Worm (Caenorhabditis elegans) whole organism, L4 larva: ENCODE data around the gene dhcr-24.
A peak's percentile ranks its signal among the peaks of the same experiment; 100 is the strongest.

ENCODE experiments used
- F49E8.2 ChIP-seq: sonication (generic microtip); optimal IDR thresholded peaks from 2 replicates; lab custom pipeline; 2016; ENCODE audit warnings: missing compliant biosample characterization, mild to moderate bottlenecking, missing genetic modification characterization, borderline replicate concordance
- R02D3.7 ChIP-seq: fragments of 150-350 bp; sonication (generic microtip); optimal IDR thresholded peaks from 3 replicates; lab custom pipeline; 2014; ENCODE audit warnings: missing biosample characterization, missing genetic modification characterization
- T26A8.4 ChIP-seq: fragments of 200-800 bp; sonication (Bioruptor generic); IDR thresholded peaks from 2 replicates; pipeline ENCODE4 v1.3.6; 2022; ENCODE audit warnings: missing genetic modification characterization, missing compliant biosample characterization
- Y48G9A.11 ChIP-seq: fragments of 200-800 bp; sonication (Bioruptor generic); IDR thresholded peaks from 2 replicates; pipeline ENCODE4 v1.3.6; 2022; ENCODE audit warnings: missing genetic modification reagents, missing genetic modification characterization, missing compliant biosample characterization
- aha-1 ChIP-seq: fragments of 150-350 bp; peaks from one replicate; lab custom pipeline; 2014; ENCODE audit warnings: missing biosample characterization, missing genetic modification characterization
- aly-2 ChIP-seq: sonication (generic microtip); optimal IDR thresholded peaks from 2 replicates; lab custom pipeline; 2018; ENCODE audit warnings: missing biosample characterization, missing genetic modification characterization
- ama-1 ChIP-seq: fragments of 150-350 bp; optimal IDR thresholded peaks from 2 replicates; lab custom pipeline; 2014; ENCODE audit warnings: inconsistent platforms, mixed read lengths
- attf-4 ChIP-seq: sonication (generic microtip); optimal IDR thresholded peaks from 3 replicates; lab custom pipeline; 2017; ENCODE audit warnings: missing biosample characterization, missing genetic modification characterization
- ceh-20 ChIP-seq: fragments of 200-800 bp; sonication (Bioruptor generic); IDR thresholded peaks from 2 replicates; pipeline ENCODE4 v1.3.6; 2022; ENCODE audit warnings: missing genetic modification reagents, missing genetic modification characterization, missing compliant biosample characterization
- ceh-28 ChIP-seq: fragments of 150-350 bp; optimal IDR thresholded peaks from 2 replicates; lab custom pipeline; 2014; ENCODE audit warnings: missing biosample characterization, missing genetic modification reagents, missing genetic modification characterization
- ceh-32 ChIP-seq: sonication (generic microtip); optimal IDR thresholded peaks from 2 replicates; lab custom pipeline; 2016; ENCODE audit warnings: mild to moderate bottlenecking, missing genetic modification characterization, missing compliant biosample characterization; ENCODE audit not compliant: poor library complexity
- ceh-44 ChIP-seq: fragments of 200-800 bp; sonication (Bioruptor generic); IDR thresholded peaks from 2 replicates; pipeline ENCODE4 v1.3.6; 2022; ENCODE audit warnings: missing genetic modification reagents, missing genetic modification characterization, missing compliant biosample characterization
- ceh-62 ChIP-seq: sonication (generic microtip); optimal IDR thresholded peaks from 2 replicates; lab custom pipeline; 2017; ENCODE audit warnings: missing biosample characterization, missing genetic modification characterization
- daf-16 ChIP-seq, 3 experiments: sonication (generic microtip); optimal IDR thresholded peaks; 2 replicates each; lab custom pipeline; 2016 to 2017; ENCODE audit warnings: missing genetic modification characterization in 3 of 3, missing genetic modification reagents in 3 of 3, mild to moderate bottlenecking in 2 of 3, missing compliant biosample characterization in 2 of 3, missing biosample characterization in 1 of 3, moderate library complexity in 1 of 3
- daf-8 ChIP-seq: fragments of 200-800 bp; sonication (Bioruptor generic); IDR thresholded peaks from 2 replicates; pipeline ENCODE4 v1.3.6; 2022; ENCODE audit warnings: missing genetic modification characterization, missing compliant biosample characterization
- dmd-6 ChIP-seq: fragments of 200-800 bp; sonication (Bioruptor generic); IDR thresholded peaks from 2 replicates; pipeline ENCODE4 v1.3.6; 2022; ENCODE audit warnings: missing genetic modification reagents, missing genetic modification characterization, missing compliant biosample characterization
- dmd-8 ChIP-seq: fragments of 200-800 bp; sonication (Bioruptor generic); IDR thresholded peaks from 2 replicates; pipeline ENCODE4 v1.3.6; 2022; ENCODE audit warnings: missing genetic modification characterization, missing compliant biosample characterization
- dmd-9 ChIP-seq: fragments of 200-800 bp; sonication (Bioruptor generic); IDR thresholded peaks from 2 replicates; pipeline ENCODE4 v1.3.6; 2022; ENCODE audit warnings: missing genetic modification reagents, missing genetic modification characterization, missing compliant biosample characterization
- dve-1 ChIP-seq: sonication (generic microtip); optimal IDR thresholded peaks from 2 replicates; lab custom pipeline; 2017; ENCODE audit warnings: antibody characterized with exemption, mild to moderate bottlenecking, missing genetic modification characterization, missing compliant biosample characterization; ENCODE audit not compliant: insufficient read depth
- hlh-11 ChIP-seq: fragments of 200-800 bp; sonication (Bioruptor generic); optimal IDR thresholded peaks from 2 replicates; lab custom pipeline; 2018; ENCODE audit warnings: mild to moderate bottlenecking, missing genetic modification characterization, missing compliant biosample characterization
- hlh-30 ChIP-seq: sonication (generic microtip); optimal IDR thresholded peaks from 2 replicates; lab custom pipeline; 2017; ENCODE audit warnings: antibody characterized with exemption, mild to moderate bottlenecking, missing genetic modification characterization, missing compliant biosample characterization; ENCODE audit not compliant: insufficient read depth
- lim-7 ChIP-seq: fragments of 200-800 bp; sonication (Bioruptor generic); IDR thresholded peaks from 2 replicates; pipeline ENCODE4 v1.3.6; 2022; ENCODE audit warnings: missing genetic modification characterization, missing compliant biosample characterization
- lin-13 ChIP-seq: fragments of 150-350 bp; optimal IDR thresholded peaks from 2 replicates; lab custom pipeline; 2014; ENCODE audit warnings: missing biosample characterization, missing genetic modification reagents, missing genetic modification characterization
- lin-15B ChIP-seq: fragments of 150-350 bp; sonication (generic microtip); optimal IDR thresholded peaks from 3 replicates; lab custom pipeline; 2014; ENCODE audit warnings: missing biosample characterization, missing genetic modification characterization
- lin-29 ChIP-seq: fragments of 200-800 bp; sonication (Bioruptor generic); IDR thresholded peaks from 2 replicates; pipeline ENCODE4 v1.3.6; 2022; ENCODE audit warnings: missing genetic modification reagents, missing genetic modification characterization, missing compliant biosample characterization
- lsy-2 ChIP-seq, 2 experiments: fragments of 150-350 bp in 1 of 2; sonication (generic microtip) in 1 of 2; optimal IDR thresholded peaks; 2 replicates each; lab custom pipeline; 2014 to 2017; ENCODE audit warnings: missing biosample characterization in 2 of 2, missing genetic modification characterization in 2 of 2
- mdt-29 ChIP-seq: fragments of 200-800 bp; sonication (Bioruptor generic); IDR thresholded peaks from 2 replicates; pipeline ENCODE4 v1.3.6; 2022; ENCODE audit warnings: missing genetic modification reagents, missing genetic modification characterization, missing compliant biosample characterization
- mes-2 ChIP-seq: sonication (generic microtip); optimal IDR thresholded peaks from 2 replicates; lab custom pipeline; 2016; ENCODE audit warnings: missing genotype, mild to moderate bottlenecking, missing genetic modification characterization, missing compliant biosample characterization; ENCODE audit not compliant: poor library complexity, severe bottlenecking
- mxl-3 ChIP-seq: fragments of 200-800 bp; sonication (Bioruptor generic); optimal IDR thresholded peaks from 2 replicates; lab custom pipeline; 2018; ENCODE audit warnings: mild to moderate bottlenecking, missing genetic modification characterization, missing compliant biosample characterization
- nhr-10 ChIP-seq: fragments of 150-350 bp; optimal IDR thresholded peaks from 2 replicates; lab custom pipeline; 2014; ENCODE audit warnings: missing biosample characterization, missing genetic modification characterization
- nhr-11 ChIP-seq: fragments of 150-350 bp; optimal IDR thresholded peaks from 2 replicates; lab custom pipeline; 2014; ENCODE audit warnings: missing biosample characterization, missing genetic modification characterization
- nhr-42 ChIP-seq: fragments of 200-800 bp; sonication (Bioruptor generic); IDR thresholded peaks from 2 replicates; pipeline ENCODE4 v1.3.6; 2022; ENCODE audit warnings: missing genetic modification characterization, missing compliant biosample characterization
- nhr-6 ChIP-seq: fragments of 150-350 bp; optimal IDR thresholded peaks from 2 replicates; lab custom pipeline; 2014; ENCODE audit warnings: missing biosample characterization, missing genetic modification characterization
- nhr-77 ChIP-seq: fragments of 150-350 bp; optimal IDR thresholded peaks from 2 replicates; lab custom pipeline; 2014; ENCODE audit warnings: missing biosample characterization, missing genetic modification characterization
- pha-4 ChIP-seq, 2 experiments: fragments of 150-350 bp in 1 of 2; fragments of 200-800 bp in 1 of 2; sonication (Bioruptor generic) in 1 of 2; IDR thresholded peaks in 1 of 2; optimal IDR thresholded peaks in 1 of 2; 2 replicates each; pipeline versions ENCODE4 v1.3.6 to Lab custom; 2014 to 2022; ENCODE audit warnings: missing genetic modification characterization in 2 of 2, missing genetic modification reagents in 2 of 2, missing biosample characterization in 1 of 2, missing compliant biosample characterization in 1 of 2
- php-3 ChIP-seq: fragments of 200-800 bp; sonication (Bioruptor generic); IDR thresholded peaks from 2 replicates; pipeline ENCODE4 v1.3.6; 2022; ENCODE audit warnings: missing genetic modification reagents, missing genetic modification characterization, missing compliant biosample characterization
- pqm-1 ChIP-seq: sonication (generic microtip); optimal IDR thresholded peaks from 2 replicates; lab custom pipeline; 2017; ENCODE audit warnings: missing biosample characterization, missing genetic modification characterization
- saeg-2 ChIP-seq: fragments of 200-800 bp; sonication (Bioruptor generic); IDR thresholded peaks from 2 replicates; pipeline ENCODE4 v1.3.6; 2022; ENCODE audit warnings: missing genetic modification reagents, missing genetic modification characterization, missing compliant biosample characterization
- sdz-12 ChIP-seq: fragments of 200-800 bp; sonication (Bioruptor generic); optimal IDR thresholded peaks from 2 replicates; lab custom pipeline; 2018; ENCODE audit warnings: mild to moderate bottlenecking, missing genetic modification characterization, missing compliant biosample characterization
- snpc-1.2 ChIP-seq: fragments of 200-800 bp; sonication (Bioruptor generic); IDR thresholded peaks from 2 replicates; pipeline ENCODE4 v1.3.6; 2022; ENCODE audit warnings: missing genetic modification reagents, missing genetic modification characterization, missing compliant biosample characterization
- tra-1 ChIP-seq: fragments of 200-800 bp; sonication (Bioruptor generic); IDR thresholded peaks from 2 replicates; pipeline ENCODE4 v1.3.6; 2022; ENCODE audit warnings: missing genetic modification reagents, missing genetic modification characterization, missing compliant biosample characterization
- unc-39 ChIP-seq: sonication (generic microtip); optimal IDR thresholded peaks from 2 replicates; lab custom pipeline; 2017; ENCODE audit warnings: missing biosample characterization, missing genetic modification characterization
- zfp-2 ChIP-seq: sonication (generic microtip); optimal IDR thresholded peaks from 2 replicates; lab custom pipeline; 2016; ENCODE audit warnings: mild to moderate bottlenecking, missing genetic modification characterization, missing compliant biosample characterization
- zfp-3 ChIP-seq: fragments of 200-800 bp; sonication (Bioruptor generic); conservative IDR thresholded peaks from 2 replicates; pipeline ENCODE4 v1.3.6; 2022; ENCODE audit warnings: missing genetic modification reagents, missing genetic modification characterization, missing compliant biosample characterization
- zip-11 ChIP-seq: fragments of 200-800 bp; sonication (Bioruptor generic); IDR thresholded peaks from 2 replicates; pipeline ENCODE4 v1.3.6; 2022; ENCODE audit warnings: missing genetic modification characterization, missing compliant biosample characterization
- zip-2 ChIP-seq: fragments of 150-350 bp; optimal IDR thresholded peaks from 2 replicates; lab custom pipeline; 2014; ENCODE audit warnings: missing biosample characterization, missing genetic modification characterization

Gene dhcr-24

ce11 chrX:2549322-2549721 lies 14.6 kb downstream of the dhcr-24 start (continued):
- TF ChIP-seq lim-7 (GFP tag; lab: Robert Waterston, UW) (peak; percentile 81), ceh-28 (tag; lab: Kevin White, UChicago) (no peak), dmd-8 (peak; percentile 89), zip-11 (GFP tag; lab: Robert Waterston, UW) (0 out of 2 replicates have a peak, but pooled peaks have one; percentile 64), unc-39 (tag; lab: Kevin White, UChicago) (no peak), ceh-44 (0 out of 2 replicates have a peak, but pooled peaks have one; percentile 44), pha-4 (GFP tag; IDR thresholded peaks at IDR 0.05; lab: Robert Waterston, UW) (peak; percentile 81), pha-4 (tag; optimal IDR thresholded peaks at IDR 0.05; lab: Kevin White, UChicago) (no peak), aly-2 (peak; percentile 57), nhr-42 (GFP tag; lab: Robert Waterston, UW) (peak; percentile 79), zfp-2 (tag; lab: Kevin White, UChicago) (peak; percentile 26), lin-15B (tag; lab: Kevin White, UChicago) (no peak), tra-1 (GFP tag; lab: Robert Waterston, UW) (no peak), ceh-20 (GFP tag; lab: Robert Waterston, UW) (peak; percentile 11; the same call in 1 of the 2 replicates), mes-2 (tag; lab: Kevin White, UChicago) (peak; percentile 74), daf-8 (GFP tag; lab: Robert Waterston, UW) (no peak), Y48G9A.11 (GFP tag; lab: Robert Waterston, UW) (peak; percentile 77), saeg-2 (GFP tag; lab: Robert Waterston, UW) (no peak), lin-29 (GFP tag; lab: Robert Waterston, UW) (no peak; the same call in 1 of the 2 replicates), F49E8.2 (tag; lab: Kevin White, UChicago) (peak; percentile 41), aha-1 (tag; lab: Kevin White, UChicago) (peak; percentile 92), nhr-6 (tag; lab: Kevin White, UChicago) (peak; percentile 64), ama-1 (lab: Kevin White, UChicago) (no peak), hlh-30 (peak; percentile 75), snpc-1.2 (peak; percentile 90)
- TF ChIP-seq, all 104 proteins: peak for 73

- no peak for TF ChIP-seq attf-4 (tag; lab: Kevin White, UChicago)
- TF ChIP-seq nhr-10 (tag; lab: Kevin White, UChicago), result no peak
- TF ChIP-seq mdt-29, result no peak
- TF ChIP-seq pqm-1 (tag; lab: Kevin White, UChicago), result no peak
- no peak for TF ChIP-seq unc-39 (tag; lab: Kevin White, UChicago)
- no peak for TF ChIP-seq zfp-3 (GFP tag; lab: Robert Waterston, UW)
- TF ChIP-seq sdz-12 (GFP tag; lab: Kevin White, UChicago), result no peak
- no peak for TF ChIP-seq snpc-1.2
- no peak for TF ChIP-seq dmd-9 (GFP tag; lab: Robert Waterston, UW)
- no peak for TF ChIP-seq zip-2 (tag; lab: Kevin White, UChicago)
- TF ChIP-seq php-3, result no peak
- TF ChIP-seq lin-13 (GFP tag; lab: Kevin White, UChicago), result no peak
- TF ChIP-seq ceh-32 (tag; lab: Kevin White, UChicago), result no peak
Measured at ce11 chrX:2548884-2549283, 15.1 kb downstream of the dhcr-24 start, which contains the start of gene smvt-1. Gene smvt-1, minus strand, starts transcription at chrX:2548984.

- TF ChIP-seq dve-1, result peak; percentile 49
- peak; percentile 22 for TF ChIP-seq hlh-30
- TF ChIP-seq F49E8.2 (tag; lab: Kevin White, UChicago), result no peak
- no peak for TF ChIP-seq T26A8.4 (GFP tag; lab: Robert Waterston, UW)
- peak; percentile 43 for TF ChIP-seq hlh-11 (tag; lab: Kevin White, UChicago)
- TF ChIP-seq lsy-2 (tag; optimal IDR thresholded peaks at IDR 0.05; lab: Kevin White, UChicago), result no peak
- no peak for TF ChIP-seq lim-7 (GFP tag; lab: Robert Waterston, UW)
- no peak for TF ChIP-seq nhr-11
- no peak for TF ChIP-seq ceh-62
- TF ChIP-seq dmd-8, result no peak
- peak; percentile 64 for TF ChIP-seq dmd-6
- peak; percentile 4 for TF ChIP-seq nhr-77 (tag; lab: Kevin White, UChicago)
- TF ChIP-seq daf-16 (GFP tag; optimal IDR thresholded peaks at IDR 0.05; lab: Kevin White, UChicago), result no peak
- TF ChIP-seq daf-16 (tag; optimal IDR thresholded peaks at IDR 0.05; lab: Kevin White, UChicago), result peak; percentile 72
- TF ChIP-seq pqm-1 (tag; lab: Kevin White, UChicago), result peak; percentile 70
- peak; percentile 7 for TF ChIP-seq mxl-3 (GFP tag; lab: Kevin White, UChicago)
- peak; percentile 1 for TF ChIP-seq mes-2 (tag; lab: Kevin White, UChicago)
- no peak for TF ChIP-seq R02D3.7
- TF ChIP-seq snpc-1.2, result no peak
- TF ChIP-seq php-3, result peak; percentile 83
Measured at ce11 chrX:2544645-2545044, 19.3 kb downstream of the dhcr-24 start.
